Worm (Caenorhabditis elegans): Measurements from ENCODE around the gene srbc-62.

srbc-62 gene

ce11 chrV:17182045-17182444 is 35.7 kb upstream of the srbc-62 start, which contains the start of gene srh-159:
TSS of gene srh-159 (plus strand) at chrV:17182345.
- TF ChIP-seq ceh-24 (tag; optimal IDR thresholded peaks at IDR 0.05) (no peak), sox-2 (GFP tag; IDR thresholded peaks at IDR 0.05) (no peak), fkh-6 (tag; optimal IDR thresholded peaks at IDR 0.05) (no peak), odd-2 (tag; optimal IDR thresholded peaks at IDR 0.05) (no peak), nhr-11 (tag; optimal IDR thresholded peaks at IDR 0.05) (no peak), unc-55 (GFP tag; optimal IDR thresholded peaks at IDR 0.05) (no peak), elt-4 (tag; optimal IDR thresholded peaks at IDR 0.05) (no peak), hlh-13 (GFP tag; optimal IDR thresholded peaks at IDR 0.05) (no peak), C38D4.7 (GFP tag; optimal IDR thresholded peaks at IDR 0.05) (no peak), unc-42 (tag; optimal IDR thresholded peaks at IDR 0.05) (no peak), ceh-14 (tag; optimal IDR thresholded peaks at IDR 0.05) (no peak), ceh-30 (tag; optimal IDR thresholded peaks at IDR 0.05) (no peak), pha-4 (tag; optimal IDR thresholded peaks at IDR 0.05) (no peak), fax-1 (tag; optimal IDR thresholded peaks at IDR 0.05) (no peak), ahr-1 (tag; optimal IDR thresholded peaks at IDR 0.05) (no peak), npax-4 (tag; optimal IDR thresholded peaks at IDR 0.05) (no peak), gmeb-2 (tag; optimal IDR thresholded peaks at IDR 0.05) (no peak)

ce11 chrV:17190399-17190798 is 27.4 kb upstream of the srbc-62 start, which contains the start of gene str-199:
TSS of gene str-199 (minus strand) at chrV:17190499.
- TF ChIP-seq K02D7.2 (tag; optimal IDR thresholded peaks at IDR 0.05) (no peak), pat-9 (tag; optimal IDR thresholded peaks at IDR 0.05) (no peak), pqm-1 (tag; optimal IDR thresholded peaks at IDR 0.05) (no peak), tbx-7 (tag; optimal IDR thresholded peaks at IDR 0.05) (no peak), tbx-2 (tag; optimal IDR thresholded peaks at IDR 0.05) (no peak), T23F11.4 (GFP tag; optimal IDR thresholded peaks at IDR 0.05) (no peak), pha-4 (tag; optimal IDR thresholded peaks at IDR 0.05) (no peak), odd-2 (tag; optimal IDR thresholded peaks at IDR 0.05) (no peak), dmd-4 (tag; optimal IDR thresholded peaks at IDR 0.05; ENCODE audit: borderline replicate concordance) (no peak), pha-2 (tag; optimal IDR thresholded peaks at IDR 0.05) (no peak), K09A11.1 (tag; optimal IDR thresholded peaks at IDR 0.05; ENCODE audit: insufficient read depth) (no peak), unc-42 (tag; optimal IDR thresholded peaks at IDR 0.05) (no peak)

- TF ChIP-seq hlh-8 (tag; optimal IDR thresholded peaks at IDR 0.05), result no peak
- no peak for TF ChIP-seq elt-4 (tag; optimal IDR thresholded peaks at IDR 0.05)
- no peak for TF ChIP-seq Y22D7AL.16 (tag; optimal IDR thresholded peaks at IDR 0.05)
Measured at ce11 chrV:17192238-17192637, 25.6 kb upstream of the srbc-62 start, which contains the start of gene srz-47. TSS of gene srz-47 (minus strand) at chrV:17192338.

- no peak for TF ChIP-seq ceh-19 (GFP tag; optimal IDR thresholded peaks at IDR 0.05)
- no peak for TF ChIP-seq ceh-14 (tag; optimal IDR thresholded peaks at IDR 0.05)
- TF ChIP-seq ceh-2 (tag; optimal IDR thresholded peaks at IDR 0.05), result no peak
- no peak for TF ChIP-seq hlh-15 (tag; optimal IDR thresholded peaks at IDR 0.05)
- TF ChIP-seq hlh-8 (tag; optimal IDR thresholded peaks at IDR 0.05), result no peak
- no peak for TF ChIP-seq ama-1 (optimal IDR thresholded peaks at IDR 0.05)
- TF ChIP-seq ceh-31 (tag; optimal IDR thresholded peaks at IDR 0.05), result no peak
- no peak for TF ChIP-seq gmeb-2 (tag; optimal IDR thresholded peaks at IDR 0.05)
- TF ChIP-seq pat-9 (tag; optimal IDR thresholded peaks at IDR 0.05), result no peak
- TF ChIP-seq fax-1 (tag; optimal IDR thresholded peaks at IDR 0.05), result no peak
- no peak for TF ChIP-seq ceh-48 (tag; optimal IDR thresholded peaks at IDR 0.05)
- no peak for TF ChIP-seq sox-2 (GFP tag; IDR thresholded peaks at IDR 0.05)
- no peak for TF ChIP-seq npax-4 (tag; optimal IDR thresholded peaks at IDR 0.05)
Measured at ce11 chrV:17198926-17199325, 18.9 kb upstream of the srbc-62 start, which contains the start of gene srz-96. TSS of gene srz-96 (plus strand) at chrV:17199226.

ce11 chrV:17201847-17202246 is 15.9 kb upstream of the srbc-62 start, which contains the start of gene Y68A4A.10:
TSS of gene Y68A4A.10 (plus strand) at chrV:17202147.
- TF ChIP-seq ceh-30 (tag; optimal IDR thresholded peaks at IDR 0.05) (no peak), dmd-4 (tag; optimal IDR thresholded peaks at IDR 0.05; ENCODE audit: borderline replicate concordance) (no peak), tbx-2 (tag; optimal IDR thresholded peaks at IDR 0.05) (no peak), fkh-10 (GFP tag; optimal IDR thresholded peaks at IDR 0.05) (no peak), madf-2 (tag; optimal IDR thresholded peaks at IDR 0.05) (no peak), ref-2 (tag; optimal IDR thresholded peaks at IDR 0.05) (no peak), dve-1 (tag; optimal IDR thresholded peaks at IDR 0.05) (no peak), pros-1 (tag; optimal IDR thresholded peaks at IDR 0.05) (no peak), lim-6 (tag; optimal IDR thresholded peaks at IDR 0.05) (no peak), nhr-11 (tag; optimal IDR thresholded peaks at IDR 0.05) (no peak), che-1 (tag; optimal IDR thresholded peaks at IDR 0.05) (no peak), ceh-24 (tag; optimal IDR thresholded peaks at IDR 0.05) (no peak), hlh-30 (tag; optimal IDR thresholded peaks at IDR 0.05; ENCODE audit: insufficient read depth) (no peak), ceh-14 (tag; optimal IDR thresholded peaks at IDR 0.05) (no peak), nhr-232 (tag; optimal IDR thresholded peaks at IDR 0.05) (no peak), unc-3 (GFP tag; conservative IDR thresholded peaks at IDR 0.05) (no peak), unc-3 (tag; optimal IDR thresholded peaks at IDR 0.05) (no peak), sox-4 (tag; optimal IDR thresholded peaks at IDR 0.05) (no peak)
